Worm (Caenorhabditis elegans): Measurements from ENCODE around the gene C50H2.5.

The C50H2.5 gene

ce11 chrV:9927381-9927780, 8.9 kb downstream of the C50H2.5 start:
- 0 out of 2 replicates have a peak, but pooled peaks have one; percentile 53 for TF ChIP-seq nfyb-1 (GFP tag; IDR thresholded peaks at IDR 0.05)
- TF ChIP-seq lsl-1 (GFP tag; optimal IDR thresholded peaks at IDR 0.05): peak; percentile 56
- peak; percentile 35 for TF ChIP-seq hrde-1 (tag; optimal IDR thresholded peaks at IDR 0.05; ENCODE audit: borderline replicate concordance)
- no peak for TF ChIP-seq egl-44 (GFP tag; IDR thresholded peaks at IDR 0.05)
- no peak for TF ChIP-seq nfya-1 (tag; optimal IDR thresholded peaks at IDR 0.05; ENCODE audit: borderline replicate concordance, insufficient read depth)

ce11 chrV:9927954-9928353, 9.4 kb downstream of the C50H2.5 start:
- no peak for TF ChIP-seq ets-4 (GFP tag; optimal IDR thresholded peaks at IDR 0.05)
- no peak for TF ChIP-seq F10E7.11 (tag; optimal IDR thresholded peaks at IDR 0.05)
- TF ChIP-seq nhr-80 (tag; optimal IDR thresholded peaks at IDR 0.05): peak; percentile 60
- no peak for TF ChIP-seq aptf-2 (GFP tag; conservative IDR thresholded peaks at IDR 0.05)
- peak; percentile 43 to 49 for TF ChIP-seq let-607 (tag; optimal IDR thresholded peaks at IDR 0.05)
- TF ChIP-seq bed-2 (GFP tag; IDR thresholded peaks at IDR 0.05): no peak
- no peak for TF ChIP-seq ztf-26 (tag; optimal IDR thresholded peaks at IDR 0.05)
- 0 out of 2 replicates have a peak, but pooled peaks have one; percentile 44 for TF ChIP-seq Y53G8AR.9 (GFP tag; conservative IDR thresholded peaks at IDR 0.05)
- no peak for TF ChIP-seq mes-4 (tag; optimal IDR thresholded peaks at IDR 0.05)
- no peak for TF ChIP-seq F33H1.4 (GFP tag; IDR thresholded peaks at IDR 0.05)

ce11 chrV:9930612-9931065, 12.1 kb downstream of the C50H2.5 start, which contains the start of the genes rmh-2 and suds-3:
Gene rmh-2, minus strand, starts transcription at chrV:9930775.
Gene suds-3, plus strand, starts transcription at chrV:9931015.
- TF ChIP-seq F23B12.7 (tag; optimal IDR thresholded peaks at IDR 0.05; ENCODE audit: insufficient read depth): peak; percentile 37
- no peak for TF ChIP-seq B0035.1 (tag; optimal IDR thresholded peaks at IDR 0.05)
- no peak for TF ChIP-seq snpc-1.3 (tag; optimal IDR thresholded peaks at IDR 0.05; ENCODE audit: insufficient read depth)
- TF ChIP-seq lsl-1 (GFP tag; optimal IDR thresholded peaks at IDR 0.05): peak; percentile 7
- TF ChIP-seq madf-6 (GFP tag; IDR thresholded peaks at IDR 0.05): peak; percentile 35; the same call in 1 of the 2 replicates
- no peak for TF ChIP-seq K11D2.4 (GFP tag; IDR thresholded peaks at IDR 0.05)
- peak; percentile 20 for TF ChIP-seq dpl-1 (GFP tag; optimal IDR thresholded peaks at IDR 0.05)
- no peak for TF ChIP-seq hsf-1 (GFP tag; IDR thresholded peaks at IDR 0.05)
- peak; percentile 61 for TF ChIP-seq efl-1 (GFP tag; optimal IDR thresholded peaks at IDR 0.05)
- TF ChIP-seq let-607 (tag; optimal IDR thresholded peaks at IDR 0.05): no peak
- no peak for TF ChIP-seq atf-7 (tag; optimal IDR thresholded peaks at IDR 0.05)

- TF ChIP-seq F33H1.4 (GFP tag; IDR thresholded peaks at IDR 0.05) (no peak), chd-7 (tag; optimal IDR thresholded peaks at IDR 0.05) (no peak), nhr-80 (tag; optimal IDR thresholded peaks at IDR 0.05) (no peak), egl-18 (GFP tag; IDR thresholded peaks at IDR 0.05) (no peak), F39B2.1 (GFP tag; IDR thresholded peaks at IDR 0.05) (no peak), F57A8.1 (GFP tag; optimal IDR thresholded peaks at IDR 0.05) (no peak), mxl-1 (tag; optimal IDR thresholded peaks at IDR 0.05) (no peak), egl-44 (GFP tag; IDR thresholded peaks at IDR 0.05) (no peak), rec-8 (tag; optimal IDR thresholded peaks at IDR 0.05) (no peak), sea-2 (GFP tag; IDR thresholded peaks at IDR 0.05) (no peak), F23B12.7 (tag; optimal IDR thresholded peaks at IDR 0.05; ENCODE audit: insufficient read depth) (no peak), hlh-26 (GFP tag; conservative IDR thresholded peaks at IDR 0.05) (no peak), efl-1 (GFP tag; optimal IDR thresholded peaks at IDR 0.05) (no peak), akir-1 (GFP tag; optimal IDR thresholded peaks at IDR 0.05) (no peak), nfya-1 (tag; optimal IDR thresholded peaks at IDR 0.05; ENCODE audit: borderline replicate concordance, insufficient read depth) (no peak), ZK185.1 (tag; optimal IDR thresholded peaks at IDR 0.05; ENCODE audit: poor library complexity, severe bottlenecking) (no peak), ets-4 (GFP tag; optimal IDR thresholded peaks at IDR 0.05) (no peak), fkh-3 (tag; optimal IDR thresholded peaks at IDR 0.05) (no peak), ztf-25 (GFP tag; IDR thresholded peaks at IDR 0.05) (no peak), madf-3 (GFP tag; IDR thresholded peaks at IDR 0.05) (no peak)
Observed at ce11 chrV:9937435-9937834, 18.9 kb downstream of the C50H2.5 start, which contains the start of gene srj-33. Gene srj-33, minus strand, starts transcription at chrV:9937535.
